Fruit fly (Drosophila melanogaster): ENCODE results near the gene CG33223.

CG33223 gene

dm6 chrX:8455019-8455555 lies 28.6 kb downstream of the CG33223 start, which contains the start of gene org-1 (continued):
- TF ChIP-seq HHEX (GFP tag; optimal IDR thresholded peaks at IDR 0.05) (peak; percentile 89), CG10267 (tag; optimal IDR thresholded peaks at IDR 0.05) (peak; percentile 90), CG7839 (tag; optimal IDR thresholded peaks at IDR 0.05) (peak; percentile 96), dm (GFP tag; optimal IDR thresholded peaks at IDR 0.05) (peak; percentile 76), ATbp (GFP tag; optimal IDR thresholded peaks at IDR 0.05) (peak; percentile 91), CG18476 (GFP tag; optimal IDR thresholded peaks at IDR 0.05) (peak; percentile 88), ewg (GFP tag; optimal IDR thresholded peaks at IDR 0.05) (peak; percentile 88), luna (GFP tag; optimal IDR thresholded peaks at IDR 0.05) (peak; percentile 12), unc-4 (GFP tag; IDR thresholded peaks at IDR 0.05; ENCODE audit: partially characterized antibody) (no peak), Nf-YA (GFP tag; IDR thresholded peaks at IDR 0.05) (peak; percentile 92), Ptx1 (GFP tag; IDR thresholded peaks at IDR 0.05) (peak; percentile 99), Blimp-1 (GFP tag; optimal IDR thresholded peaks at IDR 0.05) (peak; percentile 94), CG14667 (GFP tag; IDR thresholded peaks at IDR 0.05) (peak; percentile 97), Camta (GFP tag; optimal IDR thresholded peaks at IDR 0.05) (peak; percentile 88), Hr78 (GFP tag; optimal IDR thresholded peaks at IDR 0.05) (peak in 1 of 2 experiments; percentile 77), CG3847 (GFP tag; IDR thresholded peaks at IDR 0.05) (peak; percentile 97), Hey (tag; optimal IDR thresholded peaks at IDR 0.05) (peak; percentile 75), her (GFP tag; optimal IDR thresholded peaks at IDR 0.05) (peak; percentile 22), Dip3 (GFP tag; optimal IDR thresholded peaks at IDR 0.05) (peak; percentile 70), CG43689 (GFP tag; IDR thresholded peaks at IDR 0.05) (peak; percentile 94), pzg (GFP tag; optimal IDR thresholded peaks at IDR 0.05) (no peak), fu2 (GFP tag; optimal IDR thresholded peaks at IDR 0.05) (peak; percentile 44), grn (GFP tag; optimal IDR thresholded peaks at IDR 0.05) (peak; percentile 51), HLH4C (GFP tag; IDR thresholded peaks at IDR 0.05; ENCODE audit: partially characterized antibody) (no peak), pfk (GFP tag; optimal IDR thresholded peaks at IDR 0.05) (peak; percentile 22), CoRest (tag; optimal IDR thresholded peaks at IDR 0.05) (peak; percentile 97), CG7556 (GFP tag; optimal IDR thresholded peaks at IDR 0.05) (peak; percentile 90), CG7928 (GFP tag; optimal IDR thresholded peaks at IDR 0.05) (peak; percentile 38), corto (GFP tag; optimal IDR thresholded peaks at IDR 0.05) (no peak), ash1 (GFP tag; optimal IDR thresholded peaks at IDR 0.05) (no peak), CG3995 (GFP tag; optimal IDR thresholded peaks at IDR 0.05) (peak; percentile 34), CG8359 (GFP tag; optimal IDR thresholded peaks at IDR 0.05; ENCODE audit: borderline replicate concordance) (peak; percentile 88), CG17912 (GFP tag; optimal IDR thresholded peaks at IDR 0.05) (peak; percentile 76), CG6175 (GFP tag; IDR thresholded peaks at IDR 0.05) (peak; percentile 93), org-1 (GFP tag; optimal IDR thresholded peaks at IDR 0.05) (peak; percentile 92), CG14014 (GFP tag; IDR thresholded peaks at IDR 0.05) (peak; percentile 96), ara (GFP tag; IDR thresholded peaks at IDR 0.05) (peak; percentile 99), tup (GFP tag; optimal IDR thresholded peaks at IDR 0.05) (peak; percentile 81), CG15073 (GFP tag; optimal IDR thresholded peaks at IDR 0.05) (peak; percentile 76), exex (tag; optimal IDR thresholded peaks at IDR 0.05) (peak; percentile 58), Hr51 (GFP tag; optimal IDR thresholded peaks at IDR 0.05) (peak; percentile 79 to 92), Meics (GFP tag; optimal IDR thresholded peaks at IDR 0.05) (peak; percentile 88), h (optimal IDR thresholded peaks at IDR 0.05) (no peak), Mad (GFP tag; optimal IDR thresholded peaks at IDR 0.05) (peak; percentile 79), Gsc (GFP tag; IDR thresholded peaks at IDR 0.05) (peak; percentile 97), CG17186 (GFP tag; optimal IDR thresholded peaks at IDR 0.05) (peak; percentile 86), gem (tag; optimal IDR thresholded peaks at IDR 0.05) (peak; percentile 97), CG11723 (GFP tag; optimal IDR thresholded peaks at IDR 0.05) (peak; percentile 86), cato (GFP tag; optimal IDR thresholded peaks at IDR 0.05; ENCODE audit: borderline replicate concordance) (peak; percentile 84)
